Fruit fly (Drosophila melanogaster) whole organism, pupa: ENCODE measurements around the gene CG42556.

Experiments used
- CG10348 ChIP-seq: fragments of 200-800 bp; sonication (Bioruptor generic); IDR thresholded peaks from 2 replicates; pipeline ENCODE4 v1.3.6; 2022; ENCODE audit warnings: missing biosample characterization, missing genetic modification characterization
- CG12605 ChIP-seq: fragments of 200-800 bp; sonication (Bioruptor generic); IDR thresholded peaks from 2 replicates; pipeline ENCODE4 v1.3.6; 2022; ENCODE audit warnings: missing biosample characterization, missing genetic modification characterization
- CG13204 ChIP-seq: fragments of 200-800 bp; sonication (Bioruptor generic); optimal IDR thresholded peaks from 2 replicates; lab custom pipeline; 2018; ENCODE audit warnings: missing biosample characterization, mild to moderate bottlenecking, missing genetic modification characterization, moderate library complexity
- CG14655 ChIP-seq: fragments of 200-800 bp; sonication (Bioruptor generic); optimal IDR thresholded peaks from 3 replicates; lab custom pipeline; 2017; ENCODE audit warnings: mild to moderate bottlenecking, missing biosample characterization, missing genetic modification reagents, missing genetic modification characterization
- CG15710 ChIP-seq: fragments of 200-800 bp; sonication (Bioruptor generic); optimal IDR thresholded peaks from 2 replicates; lab custom pipeline; 2018; ENCODE audit warnings: missing biosample characterization, mild to moderate bottlenecking, missing genetic modification characterization, moderate library complexity
- CG17806 ChIP-seq: fragments of 200-800 bp; sonication (Bioruptor generic); optimal IDR thresholded peaks from 2 replicates; lab custom pipeline; 2018; ENCODE audit warnings: missing biosample characterization, mild to moderate bottlenecking, missing genetic modification characterization, moderate library complexity
- CG32121 ChIP-seq: fragments of 200-800 bp; sonication (Bioruptor generic); IDR thresholded peaks from 2 replicates; pipeline ENCODE4 v1.3.6; 2022; ENCODE audit warnings: missing biosample characterization, missing genetic modification characterization
- CG34367 ChIP-seq: fragments of 200-800 bp; sonication (Bioruptor generic); optimal IDR thresholded peaks from 2 replicates; lab custom pipeline; 2018; ENCODE audit warnings: missing biosample characterization, mild to moderate bottlenecking, missing genetic modification characterization
- CG4496 ChIP-seq: fragments of 200-800 bp; sonication (Bioruptor generic); IDR thresholded peaks from 3 replicates; pipeline ENCODE4 v1.3.6; 2022; ENCODE audit warnings: missing biosample characterization, missing genetic modification characterization
- CG8159 ChIP-seq: fragments of 200-800 bp; sonication (Bioruptor generic); optimal IDR thresholded peaks from 3 replicates; lab custom pipeline; 2018; ENCODE audit warnings: missing biosample characterization, mild to moderate bottlenecking, missing genetic modification characterization, moderate library complexity
- CG8301 ChIP-seq: fragments of 200-800 bp; sonication (Bioruptor generic); optimal IDR thresholded peaks from 2 replicates; lab custom pipeline; 2018; ENCODE audit warnings: missing biosample characterization, mild to moderate bottlenecking, missing genetic modification characterization
- CG9948 ChIP-seq: fragments of 200-800 bp; sonication (Bioruptor generic); optimal IDR thresholded peaks from 2 replicates; lab custom pipeline; 2018; ENCODE audit warnings: missing biosample characterization, mild to moderate bottlenecking, missing genetic modification characterization, moderate library complexity
- D1 ChIP-seq: fragments of 200-800 bp; sonication (Bioruptor generic); optimal IDR thresholded peaks from 2 replicates; lab custom pipeline; 2018; ENCODE audit warnings: missing biosample characterization, mild to moderate bottlenecking, missing genetic modification characterization, moderate library complexity
- EcR ChIP-seq: fragments of 200-800 bp; sonication (Bioruptor generic); optimal IDR thresholded peaks from 3 replicates; lab custom pipeline; 2019; ENCODE audit warnings: missing biosample characterization, missing genetic modification characterization, mild to moderate bottlenecking, moderate library complexity, missing genetic modification reagents
- Ets98B ChIP-seq: fragments of 200-800 bp; sonication (Bioruptor generic); IDR thresholded peaks from 2 replicates; pipeline ENCODE4 v1.3.6; 2022; ENCODE audit warnings: missing biosample characterization, missing genetic modification characterization
- Pif1A ChIP-seq: fragments of 200-800 bp; sonication (Bioruptor generic); optimal IDR thresholded peaks from 3 replicates; lab custom pipeline; 2016; ENCODE audit warnings: missing biosample characterization, missing genetic modification characterization
- Pif1B ChIP-seq: fragments of 200-800 bp; sonication (Bioruptor generic); optimal IDR thresholded peaks from 3 replicates; lab custom pipeline; 2016; ENCODE audit warnings: missing biosample characterization, missing genetic modification characterization
- Snoo ChIP-seq: fragments of 200-800 bp; sonication (Bioruptor generic); optimal IDR thresholded peaks from 3 replicates; lab custom pipeline; 2017; ENCODE audit warnings: missing biosample characterization, mild to moderate bottlenecking, missing genetic modification characterization, inconsistent platforms
- fd96Ca ChIP-seq: fragments of 200-800 bp; sonication (Bioruptor generic); IDR thresholded peaks from 3 replicates; pipeline ENCODE4 v1.3.6; 2022; ENCODE audit warnings: missing biosample characterization, missing genetic modification characterization
- gl ChIP-seq: fragments of 200-800 bp; sonication (Bioruptor generic); optimal IDR thresholded peaks from 2 replicates; lab custom pipeline; 2018; ENCODE audit warnings: missing biosample characterization, mild to moderate bottlenecking, missing genetic modification characterization
- rn ChIP-seq: fragments of 200-800 bp; sonication (Bioruptor generic); IDR thresholded peaks from 2 replicates; pipeline ENCODE4 v1.3.6; 2022; ENCODE audit warnings: missing biosample characterization, missing genetic modification characterization

Gene CG42556

dm6 chr2L:16852318-16852932, 37.3 kb upstream of the CG42556 start, which contains the start of gene CG31810:
Gene CG31810, minus strand, starts transcription at chr2L:16852368.
- no peak for TF ChIP-seq CG10348 (GFP tag; lab: Robert Waterston, UW)
- no peak for TF ChIP-seq CG8301 (tag; lab: Kevin White, UChicago)
- TF ChIP-seq CG32121 (GFP tag; lab: Robert Waterston, UW), result 0 out of 2 replicates have a peak, but pooled peaks have one; percentile 17
- peak; percentile 55 for TF ChIP-seq D1
- TF ChIP-seq Snoo (tag; lab: Kevin White, UChicago), result no peak
- TF ChIP-seq EcR (GFP tag; lab: Kevin White, UChicago), result no peak
- TF ChIP-seq, all 21 proteins: peak for 2

dm6 chr2L:16857131-16857530, 32.6 kb upstream of the CG42556 start:
- TF ChIP-seq gl (tag; lab: Kevin White, UChicago) (no peak), CG12605 (GFP tag; lab: Robert Waterston, UW) (no peak), CG8301 (tag; lab: Kevin White, UChicago) (no peak), D1 (no peak), CG34367 (tag; lab: Kevin White, UChicago) (no peak), Pif1A (GFP tag; lab: Kevin White, UChicago) (no peak), fd96Ca (GFP tag; lab: Robert Waterston, UW) (no peak), CG13204 (GFP tag; lab: Kevin White, UChicago) (no peak), Ets98B (no peak), CG8159 (tag; lab: Kevin White, UChicago) (no peak), Snoo (tag; lab: Kevin White, UChicago) (no peak), CG15710 (tag; lab: Kevin White, UChicago) (no peak), CG10348 (GFP tag; lab: Robert Waterston, UW) (no peak), CG4496 (no peak), CG14655 (GFP tag; lab: Kevin White, UChicago) (no peak), EcR (GFP tag; lab: Kevin White, UChicago) (no peak), rn (GFP tag; lab: Robert Waterston, UW) (no peak), CG9948 (no peak), CG32121 (GFP tag; lab: Robert Waterston, UW) (no peak)
- TF ChIP-seq, all 21 proteins: peak for 0

- no peak for TF ChIP-seq Snoo (tag; lab: Kevin White, UChicago)
- TF ChIP-seq CG15710 (tag; lab: Kevin White, UChicago), result no peak
- no peak for TF ChIP-seq CG14655 (GFP tag; lab: Kevin White, UChicago)
- no peak for TF ChIP-seq CG34367 (tag; lab: Kevin White, UChicago)
- TF ChIP-seq CG4496, result no peak
- no peak for TF ChIP-seq EcR (GFP tag; lab: Kevin White, UChicago)
- TF ChIP-seq CG32121 (GFP tag; lab: Robert Waterston, UW), result no peak
- no peak for TF ChIP-seq CG12605 (GFP tag; lab: Robert Waterston, UW)
- TF ChIP-seq Ets98B, result no peak
- TF ChIP-seq Pif1A (GFP tag; lab: Kevin White, UChicago), result no peak
- TF ChIP-seq CG17806 (tag; lab: Kevin White, UChicago), result no peak
- no peak for TF ChIP-seq CG13204 (GFP tag; lab: Kevin White, UChicago)
- no peak for TF ChIP-seq rn (GFP tag; lab: Robert Waterston, UW)
Measured at dm6 chr2L:16857665-16858064, 32.0 kb upstream of the CG42556 start.

- TF ChIP-seq CG8301 (tag; lab: Kevin White, UChicago) (no peak), D1 (peak; percentile 38), CG12605 (GFP tag; lab: Robert Waterston, UW) (no peak), Pif1B (GFP tag; lab: Kevin White, UChicago) (no peak)
- TF ChIP-seq, all 21 proteins: peak for 1
Measured at dm6 chr2L:16858466-16859007, 31.2 kb upstream of the CG42556 start, which contains the start of gene CG31809. Gene CG31809, minus strand, starts transcription at chr2L:16858714.

dm6 chr2L:16859103-16859502, 30.6 kb upstream of the CG42556 start:
- TF ChIP-seq rn (GFP tag; lab: Robert Waterston, UW) (no peak), CG10348 (GFP tag; lab: Robert Waterston, UW) (no peak), EcR (GFP tag; lab: Kevin White, UChicago) (no peak)

dm6 chr2L:16859566-16859965, 30.1 kb upstream of the CG42556 start:
- TF ChIP-seq CG12605 (GFP tag; lab: Robert Waterston, UW) (no peak), D1 (peak; percentile 42)

dm6 chr2L:16861126-16861525, 28.6 kb upstream of the CG42556 start, which contains the start of gene CG6012:
Gene CG6012, minus strand, starts transcription at chr2L:16861489.
- no peak for TF ChIP-seq Snoo (tag; lab: Kevin White, UChicago)
